Fruit fly (Drosophila melanogaster): ENCODE data around the gene Mst84B.

Gene Mst84B

DNA sequence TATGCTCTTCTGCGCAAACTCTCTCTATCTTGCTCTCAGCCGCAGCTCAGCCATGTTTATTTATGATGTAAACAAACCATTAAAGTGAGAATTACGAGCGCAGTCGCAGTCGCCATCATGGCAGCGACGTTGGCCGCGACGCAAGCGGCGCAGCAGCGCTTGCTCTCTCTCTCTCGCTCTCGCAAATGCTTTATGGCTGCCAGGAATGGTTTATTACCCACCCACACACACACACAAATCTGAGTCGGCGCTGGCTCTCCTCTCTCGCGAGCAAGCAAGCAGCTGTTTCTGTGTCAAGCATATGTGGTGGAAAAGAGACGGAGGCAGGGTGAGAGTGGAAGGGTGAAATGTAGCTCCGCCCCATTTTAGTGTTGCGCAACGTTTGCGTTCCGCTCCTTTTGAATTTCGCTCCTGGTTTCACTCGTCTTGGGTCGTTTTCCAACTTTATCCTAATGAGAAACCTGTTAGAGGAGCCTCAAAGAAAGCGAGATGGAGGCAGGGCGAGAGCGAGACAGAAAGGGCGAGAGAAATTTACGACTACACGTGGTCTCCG is 24.6 kb upstream of the Mst84B start (continued):
- TF ChIP-seq seq (GFP tag; IDR thresholded peaks at IDR 0.05) (peak; percentile 74), pnt (GFP tag; optimal IDR thresholded peaks at IDR 0.05) (no peak), chif (GFP tag; optimal IDR thresholded peaks at IDR 0.05) (no peak), Hmr (GFP tag; optimal IDR thresholded peaks at IDR 0.05) (peak; percentile 37), ind (GFP tag; optimal IDR thresholded peaks at IDR 0.05) (no peak), CG18262 (tag; optimal IDR thresholded peaks at IDR 0.05) (peak; percentile 18), Scr (GFP tag; IDR thresholded peaks at IDR 0.05; ENCODE audit: partially characterized antibody) (peak; percentile 52), Dek (tag; optimal IDR thresholded peaks at IDR 0.05) (no peak), CG8281 (tag; optimal IDR thresholded peaks at IDR 0.05) (no peak), CG7928 (GFP tag; optimal IDR thresholded peaks at IDR 0.05) (no peak), crc (GFP tag; optimal IDR thresholded peaks at IDR 0.05) (no peak), Atf-2 (GFP tag; optimal IDR thresholded peaks at IDR 0.05) (no peak), CHES-1-like (GFP tag; optimal IDR thresholded peaks at IDR 0.05) (no peak), nmo (GFP tag; optimal IDR thresholded peaks at IDR 0.05) (peak; percentile 37), H15 (GFP tag; IDR thresholded peaks at IDR 0.05) (no peak), wor (GFP tag; IDR thresholded peaks at IDR 0.05) (no peak), CG33213 (GFP tag; optimal IDR thresholded peaks at IDR 0.05) (no peak), CG14965 (GFP tag; optimal IDR thresholded peaks at IDR 0.05; ENCODE audit: borderline replicate concordance) (no peak), Awh (GFP tag; IDR thresholded peaks at IDR 0.05) (no peak), phol (tag; optimal IDR thresholded peaks at IDR 0.05) (peak; percentile 83), CG12744 (GFP tag; optimal IDR thresholded peaks at IDR 0.05) (no peak), HLHmδ (GFP tag; optimal IDR thresholded peaks at IDR 0.05) (no peak), pros (GFP tag; optimal IDR thresholded peaks at IDR 0.05) (peak; percentile 97), CG11504 (tag; optimal IDR thresholded peaks at IDR 0.05) (peak; percentile 23), CG1792 (GFP tag; optimal IDR thresholded peaks at IDR 0.05) (no peak), CG15696 (tag; optimal IDR thresholded peaks at IDR 0.05) (peak; percentile 31), CG9727 (GFP tag; optimal IDR thresholded peaks at IDR 0.05) (peak; percentile 10), da (GFP tag; optimal IDR thresholded peaks at IDR 0.05) (peak; percentile 53), CG2678 (tag; optimal IDR thresholded peaks at IDR 0.05) (no peak), cato (GFP tag; optimal IDR thresholded peaks at IDR 0.05; ENCODE audit: borderline replicate concordance) (no peak), gcm (GFP tag; optimal IDR thresholded peaks at IDR 0.05) (peak; percentile 47), fru (optimal IDR thresholded peaks at IDR 0.05) (no peak), CG8290 (GFP tag; optimal IDR thresholded peaks at IDR 0.05) (peak; percentile 48), CG8290 (tag; optimal IDR thresholded peaks at IDR 0.05) (peak in 1 of 2 experiments; percentile 23), gem (tag; optimal IDR thresholded peaks at IDR 0.05) (no peak), HmgD (GFP tag; optimal IDR thresholded peaks at IDR 0.05) (peak; percentile 51), CG12071 (GFP tag; optimal IDR thresholded peaks at IDR 0.05) (peak; percentile 3), pho (GFP tag; optimal IDR thresholded peaks at IDR 0.05) (peak; percentile 3), CG8924 (tag; optimal IDR thresholded peaks at IDR 0.05) (peak; percentile 47), her (GFP tag; optimal IDR thresholded peaks at IDR 0.05) (no peak), CG10147 (GFP tag; optimal IDR thresholded peaks at IDR 0.05) (no peak), CG12155 (GFP tag; optimal IDR thresholded peaks at IDR 0.05) (no peak), CG7556 (GFP tag; optimal IDR thresholded peaks at IDR 0.05) (no peak), Mes4 (GFP tag; optimal IDR thresholded peaks at IDR 0.05) (no peak), CkIIα-i1 (GFP tag; IDR thresholded peaks at IDR 0.05) (no peak), CG1529 (GFP tag; optimal IDR thresholded peaks at IDR 0.05) (no peak), Drgx (GFP tag; IDR thresholded peaks at IDR 0.05) (no peak), lola (GFP tag; optimal IDR thresholded peaks at IDR 0.05) (no peak), sr (GFP tag; IDR thresholded peaks at IDR 0.05) (no peak; the same call in 1 of the 3 replicates), tll (GFP tag; optimal IDR thresholded peaks at IDR 0.05) (peak in 1 of 2 experiments; percentile 88)

Data from whole organism, embryonic.